Worm (Caenorhabditis elegans): ENCODE measurements around the gene cri-3.

DNA sequence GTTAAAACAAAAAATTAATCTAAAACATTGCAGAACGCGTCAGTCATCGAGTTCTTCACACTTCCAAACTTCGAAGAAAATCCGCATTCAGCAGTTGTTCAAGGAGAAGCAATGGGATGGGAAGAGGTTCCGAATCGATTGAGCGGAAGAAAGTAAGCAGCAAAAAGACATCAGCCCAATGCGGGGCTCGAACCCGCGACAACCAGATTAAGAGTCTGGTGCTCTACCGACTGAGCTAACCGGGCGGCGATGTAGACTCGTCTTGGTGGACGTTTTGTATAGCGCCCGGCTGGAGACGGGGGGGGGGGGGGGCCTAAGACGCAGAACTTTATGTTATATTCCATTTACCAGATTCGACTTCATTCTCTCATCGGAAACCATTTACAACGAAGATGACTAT, 30.6 kb downstream of the cri-3 start:
- TF ChIP-seq M03D4.4 (tag; optimal IDR thresholded peaks at IDR 0.05) (no peak), nhr-237 (tag; optimal IDR thresholded peaks at IDR 0.05) (no peak), ztf-11 (tag; optimal IDR thresholded peaks at IDR 0.05) (no peak)
